Worm (Caenorhabditis elegans): ENCODE results near the gene pfk-1.2.

The pfk-1.2 gene

ce11 chrV:9546042-9546581 is 14.5 kb downstream of the pfk-1.2 start, which contains the start of gene C50F4.6:
C50F4.6 (plus strand) TSS chrV:9546092.
- TF ChIP-seq T22C8.4 (GFP tag; IDR thresholded peaks at IDR 0.05) (no peak), ztf-23 (GFP tag; IDR thresholded peaks at IDR 0.05) (no peak), klf-2 (GFP tag; conservative IDR thresholded peaks at IDR 0.05) (no peak), flt-1 (GFP tag; IDR thresholded peaks at IDR 0.05) (no peak), tab-1 (GFP tag; IDR thresholded peaks at IDR 0.05) (no peak), cog-1 (tag; optimal IDR thresholded peaks at IDR 0.05) (no peak), med-1 (GFP tag; optimal IDR thresholded peaks at IDR 0.05; ENCODE audit: insufficient read depth) (no peak), ref-1 (GFP tag; conservative IDR thresholded peaks at IDR 0.05) (no peak), ztf-29 (GFP tag; IDR thresholded peaks at IDR 0.05) (no peak)

ce11 chrV:9546860-9547269 is 15.3 kb downstream of the pfk-1.2 start, which contains the start of gene his-37:
his-37 (plus strand) TSS chrV:9547105.
- peak; percentile 81 for TF ChIP-seq flt-1 (GFP tag; IDR thresholded peaks at IDR 0.05)
- TF ChIP-seq ztf-29 (GFP tag; IDR thresholded peaks at IDR 0.05) = no peak; the same call in 1 of the 2 replicates
- TF ChIP-seq ref-1 (GFP tag; conservative IDR thresholded peaks at IDR 0.05) = no peak
- TF ChIP-seq T22C8.4 (GFP tag; IDR thresholded peaks at IDR 0.05) = no peak
- TF ChIP-seq klf-2 (GFP tag; conservative IDR thresholded peaks at IDR 0.05) = no peak
- TF ChIP-seq med-1 (GFP tag; optimal IDR thresholded peaks at IDR 0.05; ENCODE audit: insufficient read depth) = no peak
- peak; percentile 50; the same call in 1 of the 2 replicates for TF ChIP-seq tab-1 (GFP tag; IDR thresholded peaks at IDR 0.05)
- peak; percentile 83 for TF ChIP-seq ztf-23 (GFP tag; IDR thresholded peaks at IDR 0.05)
- peak; percentile 93 for TF ChIP-seq cog-1 (tag; optimal IDR thresholded peaks at IDR 0.05)

- TF ChIP-seq med-1 (GFP tag; optimal IDR thresholded peaks at IDR 0.05; ENCODE audit: insufficient read depth) (no peak), T22C8.4 (GFP tag; IDR thresholded peaks at IDR 0.05) (no peak), klf-2 (GFP tag; conservative IDR thresholded peaks at IDR 0.05) (no peak), ref-1 (GFP tag; conservative IDR thresholded peaks at IDR 0.05) (no peak), tab-1 (GFP tag; IDR thresholded peaks at IDR 0.05) (no peak), flt-1 (GFP tag; IDR thresholded peaks at IDR 0.05) (no peak), cog-1 (tag; optimal IDR thresholded peaks at IDR 0.05) (peak; percentile 23), ztf-29 (GFP tag; IDR thresholded peaks at IDR 0.05) (no peak)
Measured at ce11 chrV:9549459-9549858, 17.9 kb downstream of the pfk-1.2 start, which contains the start of gene nstp-10. nstp-10 (minus strand) TSS chrV:9549836.

ce11 chrV:9550313-9550712 is 18.7 kb downstream of the pfk-1.2 start, which contains the start of gene ehbp-1:
ehbp-1 (plus strand) TSS chrV:9550644.
- TF ChIP-seq ref-1 (GFP tag; conservative IDR thresholded peaks at IDR 0.05) (no peak), T22C8.4 (GFP tag; IDR thresholded peaks at IDR 0.05) (no peak)

ce11 chrV:9556668-9557067 is 25.1 kb downstream of the pfk-1.2 start:
- TF ChIP-seq ztf-23 (GFP tag; IDR thresholded peaks at IDR 0.05) (no peak), ztf-29 (GFP tag; IDR thresholded peaks at IDR 0.05) (no peak), tab-1 (GFP tag; IDR thresholded peaks at IDR 0.05) (no peak), ref-1 (GFP tag; conservative IDR thresholded peaks at IDR 0.05) (no peak), T22C8.4 (GFP tag; IDR thresholded peaks at IDR 0.05) (no peak), cog-1 (tag; optimal IDR thresholded peaks at IDR 0.05) (no peak), klf-2 (GFP tag; conservative IDR thresholded peaks at IDR 0.05) (no peak), med-1 (GFP tag; optimal IDR thresholded peaks at IDR 0.05; ENCODE audit: insufficient read depth) (no peak), flt-1 (GFP tag; IDR thresholded peaks at IDR 0.05) (no peak)

- no peak for TF ChIP-seq T22C8.4 (GFP tag; IDR thresholded peaks at IDR 0.05)
- TF ChIP-seq ztf-23 (GFP tag; IDR thresholded peaks at IDR 0.05) = peak; percentile 34; the same call in 1 of the 2 replicates
- TF ChIP-seq klf-2 (GFP tag; conservative IDR thresholded peaks at IDR 0.05) = no peak
- no peak for TF ChIP-seq med-1 (GFP tag; optimal IDR thresholded peaks at IDR 0.05; ENCODE audit: insufficient read depth)
- no peak for TF ChIP-seq flt-1 (GFP tag; IDR thresholded peaks at IDR 0.05)
Measured at ce11 chrV:9561624-9562179, 30.1 kb downstream of the pfk-1.2 start, which contains the start of gene rgef-1. rgef-1 (minus strand) TSS chrV:9561674.

ce11 chrV:9563585-9563984 is 32.0 kb downstream of the pfk-1.2 start:
- TF ChIP-seq tab-1 (GFP tag; IDR thresholded peaks at IDR 0.05) (no peak), ztf-29 (GFP tag; IDR thresholded peaks at IDR 0.05) (no peak), flt-1 (GFP tag; IDR thresholded peaks at IDR 0.05) (no peak), cog-1 (tag; optimal IDR thresholded peaks at IDR 0.05) (no peak), med-1 (GFP tag; optimal IDR thresholded peaks at IDR 0.05; ENCODE audit: insufficient read depth) (no peak), ref-1 (GFP tag; conservative IDR thresholded peaks at IDR 0.05) (no peak), ztf-23 (GFP tag; IDR thresholded peaks at IDR 0.05) (no peak), klf-2 (GFP tag; conservative IDR thresholded peaks at IDR 0.05) (no peak), T22C8.4 (GFP tag; IDR thresholded peaks at IDR 0.05) (no peak)

ce11 chrV:9568707-9569106 is 37.1 kb downstream of the pfk-1.2 start, which contains the start of gene F25B3.4:
F25B3.4 (minus strand) TSS chrV:9568807.
- TF ChIP-seq ztf-29 (GFP tag; IDR thresholded peaks at IDR 0.05) (no peak), ztf-23 (GFP tag; IDR thresholded peaks at IDR 0.05) (no peak), tab-1 (GFP tag; IDR thresholded peaks at IDR 0.05) (no peak), med-1 (GFP tag; optimal IDR thresholded peaks at IDR 0.05; ENCODE audit: insufficient read depth) (no peak), klf-2 (GFP tag; conservative IDR thresholded peaks at IDR 0.05) (no peak), cog-1 (tag; optimal IDR thresholded peaks at IDR 0.05) (no peak), ref-1 (GFP tag; conservative IDR thresholded peaks at IDR 0.05) (no peak), T22C8.4 (GFP tag; IDR thresholded peaks at IDR 0.05) (no peak)

- TF ChIP-seq klf-2 (GFP tag; conservative IDR thresholded peaks at IDR 0.05) = no peak
- TF ChIP-seq T22C8.4 (GFP tag; IDR thresholded peaks at IDR 0.05) = no peak
- TF ChIP-seq med-1 (GFP tag; optimal IDR thresholded peaks at IDR 0.05; ENCODE audit: insufficient read depth) = no peak
- no peak for TF ChIP-seq ztf-23 (GFP tag; IDR thresholded peaks at IDR 0.05)
- TF ChIP-seq tab-1 (GFP tag; IDR thresholded peaks at IDR 0.05) = no peak
- no peak for TF ChIP-seq cog-1 (tag; optimal IDR thresholded peaks at IDR 0.05)
- no peak for TF ChIP-seq flt-1 (GFP tag; IDR thresholded peaks at IDR 0.05)
- TF ChIP-seq ztf-29 (GFP tag; IDR thresholded peaks at IDR 0.05) = no peak
- TF ChIP-seq ref-1 (GFP tag; conservative IDR thresholded peaks at IDR 0.05) = no peak
Measured at ce11 chrV:9570197-9570596, 38.6 kb downstream of the pfk-1.2 start, which contains the start of gene F25B3.5. F25B3.5 (minus strand) TSS chrV:9570297.
